Worm (Caenorhabditis elegans): ENCODE results near the gene K08D8.9.
"Not testable (repeated sequence)": the region's sequence is repeated elsewhere in the genome, so short reads cannot be mapped to it uniquely, and the experiment has no call there.

The K08D8.9 gene

DNA sequence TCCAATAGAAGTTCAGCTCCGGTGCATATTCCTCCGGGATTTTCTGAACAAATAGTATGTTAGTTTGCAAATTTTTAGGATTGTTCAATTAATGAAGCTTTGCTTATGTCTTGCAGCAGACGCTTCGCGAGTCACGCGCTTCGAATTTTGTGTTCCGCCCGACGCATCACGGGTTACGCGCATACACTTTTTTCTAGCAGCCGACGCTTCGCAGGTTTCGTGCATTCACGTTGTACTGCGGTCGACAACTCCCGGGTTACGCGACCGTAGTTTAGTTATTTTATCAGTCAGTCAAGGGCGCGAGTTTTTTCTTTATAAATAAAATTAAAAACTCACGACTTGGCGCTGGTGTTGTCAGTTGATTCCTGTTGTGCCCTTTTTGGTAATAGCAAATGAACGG lies 29.7 kb upstream of the K08D8.9 start:
- peak; percentile 19 for TF ChIP-seq elt-2 (tag; optimal IDR thresholded peaks at IDR 0.05)
- TF ChIP-seq ceh-16 (tag; optimal IDR thresholded peaks at IDR 0.05), result no peak
- peak; percentile 31 for TF ChIP-seq snpc-4 (tag; optimal IDR thresholded peaks at IDR 0.05)

DNA sequence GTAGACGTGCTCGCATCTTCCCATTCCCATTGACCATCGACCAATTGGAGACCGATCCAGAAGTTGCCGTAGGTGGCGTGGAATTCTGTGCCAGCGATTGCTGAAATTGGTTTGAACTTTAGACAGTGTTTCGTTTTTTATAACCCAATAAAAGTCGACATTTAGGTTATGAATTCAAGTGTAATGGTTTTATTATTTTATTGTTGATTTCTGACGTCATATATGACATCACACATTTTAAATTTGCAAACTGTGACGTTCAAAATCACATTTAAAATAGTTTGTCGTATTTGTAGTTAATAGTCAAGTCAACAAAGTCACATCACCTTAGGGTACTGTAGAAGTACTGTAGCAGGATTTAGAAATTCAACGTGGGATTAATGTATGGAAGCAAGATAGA lies 29.2 kb upstream of the K08D8.9 start:
- no peak for TF ChIP-seq ceh-9 (tag; optimal IDR thresholded peaks at IDR 0.05)
- peak; percentile 10 for TF ChIP-seq elt-2 (tag; optimal IDR thresholded peaks at IDR 0.05)

DNA sequence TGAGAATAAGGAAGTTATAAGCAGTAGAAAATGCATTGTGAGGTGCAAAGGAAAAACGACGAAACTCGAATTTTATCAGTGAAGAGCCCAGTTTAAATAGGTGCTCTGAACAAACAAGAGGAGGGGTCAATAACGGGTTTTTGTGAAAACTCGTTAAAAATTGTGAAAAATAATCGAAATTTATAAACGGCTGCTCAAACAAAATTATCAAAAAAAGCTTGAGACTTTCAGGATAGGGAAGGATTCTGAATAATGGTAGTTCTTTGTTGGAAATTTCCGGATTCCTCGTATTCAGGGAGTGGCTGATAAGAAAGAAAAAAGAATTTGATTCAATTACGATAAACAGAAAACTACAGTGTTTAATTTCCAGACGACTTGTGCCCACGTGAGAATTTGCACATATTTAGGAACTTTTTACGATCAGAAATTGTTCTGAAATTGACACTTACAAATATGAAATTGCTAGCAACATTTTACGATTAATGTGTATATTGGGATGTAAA lies 28.0 kb upstream of the K08D8.9 start, which contains the start of gene clec-187:
clec-187 (minus strand) TSS at position 51 of the 503 bp plus-strand sequence.
- TF ChIP-seq pha-4 (tag; optimal IDR thresholded peaks at IDR 0.05) (peak; percentile 3), elt-2 (tag; optimal IDR thresholded peaks at IDR 0.05) (peak; percentile 56), nhr-67 (tag; optimal IDR thresholded peaks at IDR 0.05) (no peak)

DNA sequence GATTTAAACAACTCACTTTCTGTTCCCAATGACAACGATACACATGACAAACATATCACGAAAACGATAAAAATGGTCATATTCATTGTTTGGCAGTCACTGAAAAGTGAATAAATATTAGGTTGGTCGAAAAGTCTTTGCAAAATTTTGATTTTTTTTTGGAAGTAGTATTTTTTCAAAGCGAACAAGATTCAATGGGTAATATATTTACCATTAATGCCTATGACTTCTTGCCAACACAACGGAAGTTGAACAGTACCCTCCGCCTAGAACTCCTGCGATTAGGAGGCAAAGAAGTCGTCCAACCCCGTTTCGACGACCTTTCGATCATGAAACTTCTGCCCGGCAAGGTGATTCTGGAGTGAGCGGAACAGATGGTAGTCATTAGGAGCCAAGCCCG lies 24.2 kb upstream of the K08D8.9 start, which contains the start of gene ZK896.1:
ZK896.1 (minus strand) TSS at position 101 of the 400 bp plus-strand sequence.
- TF ChIP-seq fos-1, egl-27, unc-39 (tag; optimal IDR thresholded peaks at IDR 0.05): not testable (repeated sequence)

DNA sequence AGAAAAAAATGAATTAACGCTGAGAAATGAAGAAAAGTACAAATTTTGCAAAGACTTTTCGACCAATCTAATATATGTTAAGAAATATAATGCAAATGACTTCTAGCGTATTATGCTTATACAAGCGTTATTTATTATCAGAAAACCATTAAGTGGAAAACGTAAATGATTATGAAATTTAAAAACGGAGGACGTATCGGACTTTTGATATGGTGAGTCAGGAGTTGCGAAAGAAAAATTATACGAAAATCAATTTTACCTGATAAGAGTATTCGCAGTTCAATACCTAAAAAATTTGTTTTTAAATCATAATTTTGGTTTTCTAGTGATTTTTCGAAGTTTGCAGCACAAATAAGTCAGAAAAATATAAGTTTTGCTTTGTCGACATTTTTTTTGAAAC lies 22.9 kb upstream of the K08D8.9 start:
- TF ChIP-seq elt-2 (tag; optimal IDR thresholded peaks at IDR 0.05) (peak; percentile 62), pqm-1 (tag; optimal IDR thresholded peaks at IDR 0.05) (peak; percentile 74), mml-1 (tag; optimal IDR thresholded peaks at IDR 0.05) (no peak)

DNA sequence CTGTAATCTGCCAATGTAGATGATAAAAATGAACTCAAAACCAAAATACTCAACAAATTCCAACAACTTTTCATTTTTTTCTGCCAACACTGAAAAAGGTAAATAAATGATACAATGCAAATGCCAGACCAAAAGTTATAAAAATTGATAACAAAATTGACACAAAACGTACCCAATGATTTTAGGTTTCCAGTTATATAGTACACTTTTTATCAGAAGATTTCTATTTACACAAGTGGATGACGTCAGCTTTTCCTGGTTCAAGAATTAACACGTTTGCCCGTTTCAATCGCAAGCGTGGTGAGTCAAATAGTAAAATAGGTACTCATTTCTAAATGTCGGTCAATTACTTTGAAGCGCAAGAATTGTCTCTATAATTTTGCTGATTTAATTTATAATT lies 19.9 kb upstream of the K08D8.9 start, which contains the start of gene ZK896.5:
ZK896.5 (minus strand) TSS at position 89 of the 400 bp plus-strand sequence.
- TF ChIP-seq lin-15B (tag; optimal IDR thresholded peaks at IDR 0.05) (no peak), lsy-12 (tag; optimal IDR thresholded peaks at IDR 0.05) (no peak), elt-2 (tag; optimal IDR thresholded peaks at IDR 0.05) (peak; percentile 85), elt-3 (tag; optimal IDR thresholded peaks at IDR 0.05) (no peak), nhr-12 (tag; optimal IDR thresholded peaks at IDR 0.05) (no peak), pha-4 (tag; optimal IDR thresholded peaks at IDR 0.05) (peak; percentile 79), nhr-25 (tag; optimal IDR thresholded peaks at IDR 0.05) (no peak), pqm-1 (tag; optimal IDR thresholded peaks at IDR 0.05) (peak; percentile 95), ceh-9 (tag; optimal IDR thresholded peaks at IDR 0.05) (no peak), fos-1 (tag; optimal IDR thresholded peaks at IDR 0.05) (no peak), eor-1 (tag; optimal IDR thresholded peaks at IDR 0.05) (no peak)

DNA sequence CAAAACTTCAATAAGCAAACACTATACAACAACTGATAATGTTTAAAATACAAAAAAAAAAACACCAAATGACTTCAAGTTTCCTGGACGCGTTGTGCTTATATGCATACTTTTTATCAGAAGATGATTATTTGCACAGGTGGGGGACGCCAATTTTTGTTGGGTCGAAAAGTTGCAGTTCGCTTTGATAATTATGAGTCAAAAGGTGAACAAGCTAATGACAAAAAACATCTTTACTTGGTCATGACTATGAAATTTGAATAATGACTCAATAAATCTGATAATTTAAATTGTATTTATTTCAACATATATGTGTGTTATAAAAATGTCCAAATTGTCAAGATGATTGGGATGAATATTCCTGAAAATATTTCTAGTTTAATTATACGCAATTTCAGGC lies 16.3 kb upstream of the K08D8.9 start, which contains the start of gene ZK896.4:
ZK896.4 (minus strand) TSS at position 101 of the 400 bp plus-strand sequence.
- TF ChIP-seq R02D3.7 (tag; optimal IDR thresholded peaks at IDR 0.05), result no peak
- peak; percentile 26 for TF ChIP-seq elt-2 (tag; optimal IDR thresholded peaks at IDR 0.05)

DNA sequence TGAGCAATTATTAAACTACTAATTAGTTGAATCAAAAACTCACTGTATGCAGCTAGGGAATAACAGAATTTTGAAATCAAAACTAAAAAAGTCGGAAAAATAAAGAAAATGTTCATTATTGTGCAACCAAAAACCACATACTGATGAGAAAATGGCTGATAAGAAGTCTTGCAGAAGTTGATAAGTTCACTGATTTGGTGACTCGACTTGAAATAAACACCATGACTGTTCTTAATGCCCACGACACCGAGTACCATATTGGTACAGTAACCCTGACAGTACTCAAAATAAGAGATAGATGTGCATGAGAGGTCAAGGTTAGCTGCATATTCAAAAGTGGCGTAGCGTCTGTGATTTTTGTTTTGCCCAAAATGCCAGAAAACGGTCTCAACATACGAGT lies 13.5 kb upstream of the K08D8.9 start:
- TF ChIP-seq elt-1 (tag; optimal IDR thresholded peaks at IDR 0.05) (no peak), elt-2 (tag; optimal IDR thresholded peaks at IDR 0.05) (peak; percentile 13)

DNA sequence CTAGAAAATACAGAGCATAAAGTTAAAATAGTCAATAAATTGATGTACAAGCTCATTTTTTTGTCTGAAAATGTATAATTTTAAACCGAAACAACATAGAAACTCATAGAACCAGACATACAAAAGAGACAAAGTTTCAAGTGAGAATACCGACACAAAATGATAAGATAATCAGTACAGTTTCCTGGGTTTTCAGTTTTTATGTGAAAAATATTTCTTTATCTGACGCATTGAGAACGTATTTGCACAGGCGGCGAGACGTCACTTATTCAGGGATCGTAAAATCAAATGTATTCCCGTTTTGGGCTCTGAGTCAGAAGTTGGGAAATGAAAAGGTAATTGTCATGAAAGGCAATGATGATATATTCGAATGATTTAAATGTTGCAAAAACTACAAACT lies 9.0 kb upstream of the K08D8.9 start, which contains the start of gene K08D8.6:
K08D8.6 (minus strand) TSS at position 64 of the 400 bp plus-strand sequence.
- TF ChIP-seq daf-12 (tag; optimal IDR thresholded peaks at IDR 0.05) (no peak), snpc-4 (tag; optimal IDR thresholded peaks at IDR 0.05) (no peak), pqm-1 (tag; optimal IDR thresholded peaks at IDR 0.05) (peak; percentile 93), elt-2 (tag; optimal IDR thresholded peaks at IDR 0.05) (peak; percentile 94)

DNA sequence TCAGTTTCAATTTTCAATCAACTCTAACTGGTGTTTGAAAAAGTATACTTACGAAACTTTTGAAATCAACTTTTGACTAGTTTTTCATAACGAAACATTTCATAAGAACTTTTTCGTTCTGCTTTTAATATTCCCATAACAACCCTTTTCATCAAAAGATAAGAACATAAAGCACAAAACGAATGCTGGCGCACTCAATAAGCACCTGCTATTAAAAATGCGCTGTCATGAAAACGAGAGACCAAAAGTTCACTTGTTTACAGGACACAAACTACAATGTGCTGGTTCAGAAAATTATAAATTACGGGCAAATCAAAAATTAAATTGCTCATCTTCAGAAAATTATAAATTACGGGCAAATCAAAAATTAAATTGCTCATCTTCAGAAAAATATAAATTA lies 8.4 kb upstream of the K08D8.9 start:
- TF ChIP-seq pqm-1 (tag; optimal IDR thresholded peaks at IDR 0.05) (peak; percentile 14), egl-5 (tag; optimal IDR thresholded peaks at IDR 0.05) (no peak), elt-1 (tag; optimal IDR thresholded peaks at IDR 0.05) (no peak), ceh-28 (tag; optimal IDR thresholded peaks at IDR 0.05) (no peak), aly-2 (tag; optimal IDR thresholded peaks at IDR 0.05) (no peak), nhr-76 (tag; optimal IDR thresholded peaks at IDR 0.05) (no peak), nhr-25 (tag; optimal IDR thresholded peaks at IDR 0.05) (no peak), unc-39 (tag; optimal IDR thresholded peaks at IDR 0.05) (no peak), elt-2 (tag; optimal IDR thresholded peaks at IDR 0.05) (peak; percentile 65)
